Fruit fly (Drosophila melanogaster): Measurements from ENCODE around the gene Ugt302E1.

The Ugt302E1 gene

DNA sequence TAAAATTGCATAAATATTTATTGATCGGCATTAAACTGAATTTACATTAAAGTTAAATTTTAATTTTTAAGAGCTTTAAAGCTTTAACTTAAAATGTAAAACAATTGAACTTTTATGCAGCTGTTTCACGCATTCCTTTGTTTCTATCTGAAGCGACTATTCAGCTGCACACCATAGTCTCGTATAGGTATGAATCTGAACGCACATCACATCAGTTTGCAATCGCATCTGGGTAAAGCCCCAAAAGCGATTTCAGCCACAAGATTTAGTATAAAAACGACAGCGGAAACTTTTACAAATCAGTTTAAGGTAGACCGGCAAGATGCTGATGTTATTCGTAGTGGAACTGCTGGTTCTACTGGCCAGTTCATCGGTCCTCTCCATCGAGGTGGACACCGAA is 6.5 kb downstream of the Ugt302E1 start, which contains the start of gene CG4757:
TSS of gene CG4757 (plus strand) at position 301 of the 400 bp plus-strand sequence.
- TF ChIP-seq YL-1 (GFP tag; optimal IDR thresholded peaks at IDR 0.05) (no peak), z (GFP tag; IDR thresholded peaks at IDR 0.05) (no peak), CG13287 (GFP tag; IDR thresholded peaks at IDR 0.05; ENCODE audit: partially characterized antibody) (no peak), Ssrp (tag; optimal IDR thresholded peaks at IDR 0.05) (no peak), CG3838 (GFP tag; optimal IDR thresholded peaks at IDR 0.05) (no peak), CG31365 (tag; optimal IDR thresholded peaks at IDR 0.05) (no peak), CG8388 (GFP tag; optimal IDR thresholded peaks at IDR 0.05) (no peak), wek (GFP tag; optimal IDR thresholded peaks at IDR 0.05) (no peak), CG8290 (GFP tag; optimal IDR thresholded peaks at IDR 0.05) (no peak), CG8290 (tag; optimal IDR thresholded peaks at IDR 0.05) (no peak), nau (GFP tag; optimal IDR thresholded peaks at IDR 0.05) (no peak), twi (tag; optimal IDR thresholded peaks at IDR 0.05) (no peak), CG34376 (GFP tag; optimal IDR thresholded peaks at IDR 0.05) (no peak), Rx (GFP tag; IDR thresholded peaks at IDR 0.05) (no peak)

- TF ChIP-seq exex (tag; optimal IDR thresholded peaks at IDR 0.05): peak; percentile 52
- no peak for TF ChIP-seq CG11085 (GFP tag; IDR thresholded peaks at IDR 0.05)
Observed at dm6 chr3R:11165974-11166373, 11.5 kb downstream of the Ugt302E1 start, which contains the start of gene Ugt35E1. Ugt35E1 (minus strand) TSS chr3R:11166074.

DNA sequence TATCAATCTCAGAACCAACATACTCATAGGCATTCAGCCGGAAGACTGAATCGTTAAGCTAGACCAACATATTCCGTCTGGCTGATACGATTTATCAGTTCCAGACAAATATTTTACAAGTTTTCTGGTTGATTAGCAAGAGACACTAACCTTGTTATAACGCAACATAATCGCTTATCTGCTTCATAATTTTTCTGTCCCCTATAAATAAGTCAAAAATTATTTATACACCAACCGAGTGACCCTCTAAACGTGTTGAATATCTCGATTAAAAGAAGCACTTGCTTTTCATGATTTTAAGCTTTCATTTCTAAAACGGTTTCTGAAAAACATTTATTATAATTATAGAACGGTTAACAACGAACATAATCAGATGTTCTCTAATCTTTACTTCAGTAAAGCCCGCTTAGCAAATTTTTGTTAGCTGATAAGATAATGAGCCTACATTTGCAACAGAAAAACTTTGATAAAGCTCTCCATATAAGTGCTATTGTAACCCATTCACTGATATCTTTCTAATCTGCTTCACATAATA is 13.6 kb downstream of the Ugt302E1 start, which contains the start of gene Ugt35E2:
TSS of gene Ugt35E2 (minus strand) at position 51 of the 535 bp plus-strand sequence.
- TF ChIP-seq CG2678 (tag; optimal IDR thresholded peaks at IDR 0.05) (no peak), CG30020 (tag; optimal IDR thresholded peaks at IDR 0.05) (no peak), exex (tag; optimal IDR thresholded peaks at IDR 0.05) (peak; percentile 91), CG34376 (GFP tag; optimal IDR thresholded peaks at IDR 0.05) (peak; percentile 39), Camta (GFP tag; optimal IDR thresholded peaks at IDR 0.05) (no peak), CG1603 (tag; optimal IDR thresholded peaks at IDR 0.05) (no peak), Ets65A (GFP tag) (peak; percentile 34)

dm6 chr3R:11170146-11170545 is 15.7 kb downstream of the Ugt302E1 start, which contains the start of gene Ugt35B1:
Ugt35B1 (minus strand) TSS chr3R:11170246.
- TF ChIP-seq Dp (GFP tag; optimal IDR thresholded peaks at IDR 0.05) (no peak), CG10654 (GFP tag; optimal IDR thresholded peaks at IDR 0.05) (no peak), CG4360 (GFP tag; IDR thresholded peaks at IDR 0.05) (no peak), Rfx (GFP tag; IDR thresholded peaks at IDR 0.05) (no peak), sug (tag; optimal IDR thresholded peaks at IDR 0.05) (no peak), CG5180 (GFP tag; optimal IDR thresholded peaks at IDR 0.05) (no peak), Hmx (GFP tag; optimal IDR thresholded peaks at IDR 0.05) (no peak), Scr (GFP tag; IDR thresholded peaks at IDR 0.05; ENCODE audit: partially characterized antibody) (no peak), CG33213 (GFP tag; optimal IDR thresholded peaks at IDR 0.05) (no peak), E2f2 (GFP tag; IDR thresholded peaks at IDR 0.05) (no peak), psq (GFP tag; optimal IDR thresholded peaks at IDR 0.05) (no peak), sens (GFP tag) (no peak), slou (GFP tag; optimal IDR thresholded peaks at IDR 0.05) (no peak), CG18764 (GFP tag; optimal IDR thresholded peaks at IDR 0.05) (no peak), Dref (GFP tag; IDR thresholded peaks at IDR 0.05) (no peak), phol (tag; optimal IDR thresholded peaks at IDR 0.05) (no peak)
